Fruit fly (Drosophila melanogaster): ENCODE measurements around the gene AdipoR.
A peak's percentile ranks its signal among the peaks of the same experiment; 100 is the strongest.

AdipoR gene

dm6 chr3R:22536504-22537423 lies 10.9 kb downstream of the AdipoR start (continued):
- TF ChIP-seq CG31441 (GFP tag; IDR thresholded peaks at IDR 0.05): peak; percentile 56
- TF ChIP-seq CG12391 (tag; optimal IDR thresholded peaks at IDR 0.05): peak; percentile 55
- peak; percentile 40 for TF ChIP-seq CG13775 (GFP tag; optimal IDR thresholded peaks at IDR 0.05)
- TF ChIP-seq odd (GFP tag; optimal IDR thresholded peaks at IDR 0.05): peak; percentile 44
- no peak for TF ChIP-seq org-1 (GFP tag; optimal IDR thresholded peaks at IDR 0.05)
- no peak for TF ChIP-seq gsb-n (tag; optimal IDR thresholded peaks at IDR 0.05)
- TF ChIP-seq lmd (GFP tag; IDR thresholded peaks at IDR 0.05): peak; percentile 39; the same call in 1 of the 2 replicates
- no peak for TF ChIP-seq Stat92E (GFP tag; optimal IDR thresholded peaks at IDR 0.05)
- TF ChIP-seq CG2889 (GFP tag; IDR thresholded peaks at IDR 0.05): 0 out of 3 replicates have a peak, but pooled peaks have one; percentile 30
- TF ChIP-seq zfh2 (GFP tag; optimal IDR thresholded peaks at IDR 0.05): no peak
- TF ChIP-seq cg (GFP tag; optimal IDR thresholded peaks at IDR 0.05): peak; percentile 16
- no peak for TF ChIP-seq CG17568 (GFP tag; optimal IDR thresholded peaks at IDR 0.05)
- peak; percentile 11 for TF ChIP-seq CG9437 (GFP tag; optimal IDR thresholded peaks at IDR 0.05)
- TF ChIP-seq Fer3 (tag; optimal IDR thresholded peaks at IDR 0.05): peak; percentile 37
- no peak for TF ChIP-seq pita (GFP tag; optimal IDR thresholded peaks at IDR 0.05)
- peak; percentile 37 for TF ChIP-seq CG18599 (GFP tag; optimal IDR thresholded peaks at IDR 0.05)
- TF ChIP-seq CG30403 (GFP tag; optimal IDR thresholded peaks at IDR 0.05): peak; percentile 54
- peak; percentile 47; the same call in 1 of the 2 replicates for TF ChIP-seq slbo (GFP tag; IDR thresholded peaks at IDR 0.05)
- peak; percentile 10 for TF ChIP-seq sqz (GFP tag; optimal IDR thresholded peaks at IDR 0.05)
- TF ChIP-seq pan (optimal IDR thresholded peaks at IDR 0.05): no peak
- TF ChIP-seq pan (GFP tag; optimal IDR thresholded peaks at IDR 0.05 in 1 of 2, IDR thresholded peaks at IDR 0.05 in 1 of 2): peak in 1 of 2 experiments; percentile 70
- no peak for TF ChIP-seq nerfin-1 (tag; optimal IDR thresholded peaks at IDR 0.05)
- TF ChIP-seq Sry-δ (GFP tag; optimal IDR thresholded peaks at IDR 0.05): no peak
- TF ChIP-seq stc (GFP tag; IDR thresholded peaks at IDR 0.05): peak; percentile 73
- TF ChIP-seq CG15269 (tag; optimal IDR thresholded peaks at IDR 0.05): peak; percentile 79
- peak; percentile 34 for TF ChIP-seq CG12659 (GFP tag; optimal IDR thresholded peaks at IDR 0.05)
- no peak for TF ChIP-seq CG6765 (GFP tag; optimal IDR thresholded peaks at IDR 0.05)
- TF ChIP-seq gsb (GFP tag; IDR thresholded peaks at IDR 0.05): no peak
- TF ChIP-seq CoRest (tag; optimal IDR thresholded peaks at IDR 0.05): peak; percentile 51
- TF ChIP-seq Dfd (GFP tag; optimal IDR thresholded peaks at IDR 0.05): no peak
- TF ChIP-seq CG32767 (GFP tag; IDR thresholded peaks at IDR 0.05): no peak; the same call in 1 of the 2 replicates
- peak; percentile 79 for TF ChIP-seq dmrt99B (tag; optimal IDR thresholded peaks at IDR 0.05)
- peak; percentile 12 for TF ChIP-seq salm (tag; optimal IDR thresholded peaks at IDR 0.05)
- TF ChIP-seq dpn (GFP tag; optimal IDR thresholded peaks at IDR 0.05): peak; percentile 37 to 48
- 0 out of 2 replicates have a peak, but pooled peaks have one; percentile 12 for TF ChIP-seq danr (GFP tag; IDR thresholded peaks at IDR 0.05)
- TF ChIP-seq tap (tag; optimal IDR thresholded peaks at IDR 0.05): peak; percentile 37
- TF ChIP-seq Eip74EF (GFP tag; optimal IDR thresholded peaks at IDR 0.05): peak in 1 of 2 experiments; percentile 56
- TF ChIP-seq CG4820 (GFP tag; optimal IDR thresholded peaks at IDR 0.05): peak; percentile 7
- peak; percentile 62; the same call in 1 of the 3 replicates for TF ChIP-seq ci (GFP tag; IDR thresholded peaks at IDR 0.05)
- peak; percentile 20 for TF ChIP-seq CG15601 (tag; optimal IDR thresholded peaks at IDR 0.05)
- peak; percentile 57 for TF ChIP-seq PHDP (tag; optimal IDR thresholded peaks at IDR 0.05)
- no peak for TF ChIP-seq trh (GFP tag; optimal IDR thresholded peaks at IDR 0.05)
- no peak for TF ChIP-seq Awh (GFP tag; IDR thresholded peaks at IDR 0.05)
- peak; percentile 31 for TF ChIP-seq lilli (GFP tag; optimal IDR thresholded peaks at IDR 0.05)
- TF ChIP-seq row (GFP tag; IDR thresholded peaks at IDR 0.05): peak; percentile 65
- peak; percentile 37 for TF ChIP-seq CG10267 (tag; optimal IDR thresholded peaks at IDR 0.05)
- no peak for TF ChIP-seq unc-4 (GFP tag; IDR thresholded peaks at IDR 0.05; ENCODE audit: partially characterized antibody)
